Fruit fly (Drosophila melanogaster): Measurements from ENCODE around the gene wnd.
A peak's percentile ranks its signal among the peaks of the same experiment; 100 is the strongest.

Gene wnd

DNA sequence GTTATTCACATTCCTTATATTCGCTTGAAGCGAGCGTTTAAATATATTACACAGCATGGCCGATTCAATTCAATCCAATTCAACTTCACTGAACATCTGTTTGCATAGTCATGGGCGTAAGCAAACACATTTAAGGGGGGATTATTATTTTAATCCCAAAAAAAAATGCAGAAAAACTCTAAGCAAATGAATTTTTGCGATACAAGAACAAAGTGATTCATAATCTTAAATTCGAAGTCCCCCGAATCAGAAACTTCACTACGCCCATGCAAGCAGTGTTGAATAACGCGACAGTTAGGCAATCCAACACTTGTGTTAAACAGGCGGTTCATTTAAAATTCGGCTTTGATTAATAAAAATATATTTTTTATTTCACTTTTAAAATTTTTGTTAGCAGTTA lies 45.2 kb downstream of the wnd start, which contains the start of gene CG14100 (continued):
- TF ChIP-seq Med (GFP tag): peak; percentile 100
- peak; percentile 91 for TF ChIP-seq CG9797 (GFP tag; optimal IDR thresholded peaks at IDR 0.05)
- TF ChIP-seq D19A (tag; optimal IDR thresholded peaks at IDR 0.05): peak; percentile 98
- TF ChIP-seq CG7745 (tag; optimal IDR thresholded peaks at IDR 0.05): peak; percentile 99
- TF ChIP-seq Eip74EF (GFP tag; optimal IDR thresholded peaks at IDR 0.05): peak in 1 of 2 experiments; percentile 100
- TF ChIP-seq D (optimal IDR thresholded peaks at IDR 0.05): no peak
- TF ChIP-seq D (GFP tag; optimal IDR thresholded peaks at IDR 0.05): peak; percentile 100
- peak; percentile 52 for TF ChIP-seq HLHmδ (GFP tag; optimal IDR thresholded peaks at IDR 0.05)
- peak; percentile 46; the same call in 1 of the 2 replicates for TF ChIP-seq amos (GFP tag; IDR thresholded peaks at IDR 0.05; ENCODE audit: partially characterized antibody)
- peak; percentile 100 for TF ChIP-seq pum (GFP tag; optimal IDR thresholded peaks at IDR 0.05)
- TF ChIP-seq CG16779 (GFP tag; IDR thresholded peaks at IDR 0.05): peak; percentile 100
- TF ChIP-seq nmo (GFP tag; optimal IDR thresholded peaks at IDR 0.05): peak; percentile 100
- TF ChIP-seq CG12744 (GFP tag; optimal IDR thresholded peaks at IDR 0.05): peak; percentile 100
- TF ChIP-seq CG6791 (GFP tag; IDR thresholded peaks at IDR 0.05; ENCODE audit: partially characterized antibody): peak; percentile 38; the same call in 1 of the 3 replicates
- peak; percentile 100 for TF ChIP-seq CG31441 (GFP tag; IDR thresholded peaks at IDR 0.05)
- TF ChIP-seq Atf3 (GFP tag; optimal IDR thresholded peaks at IDR 0.05): peak; percentile 100
- TF ChIP-seq Sox100B (GFP tag; optimal IDR thresholded peaks at IDR 0.05): peak; percentile 100
- peak; percentile 100 for TF ChIP-seq CG17912 (GFP tag; optimal IDR thresholded peaks at IDR 0.05)
- peak; percentile 100 for TF ChIP-seq Ets65A (GFP tag)
- peak; percentile 100 for TF ChIP-seq CG32532 (GFP tag; IDR thresholded peaks at IDR 0.05)
- TF ChIP-seq lab (GFP tag; optimal IDR thresholded peaks at IDR 0.05): peak; percentile 100
- peak; percentile 100 for TF ChIP-seq odd (GFP tag; optimal IDR thresholded peaks at IDR 0.05)
- peak; percentile 100 for TF ChIP-seq Awh (GFP tag; IDR thresholded peaks at IDR 0.05)
- peak; percentile 100 for TF ChIP-seq slou (GFP tag; optimal IDR thresholded peaks at IDR 0.05)
- peak; percentile 94 for TF ChIP-seq CG3995 (GFP tag; optimal IDR thresholded peaks at IDR 0.05)
- TF ChIP-seq phol (tag; optimal IDR thresholded peaks at IDR 0.05): peak; percentile 100
- TF ChIP-seq Dref (GFP tag; IDR thresholded peaks at IDR 0.05): peak; percentile 69
- TF ChIP-seq zfh2 (GFP tag; optimal IDR thresholded peaks at IDR 0.05): peak; percentile 100
- peak; percentile 49; the same call in 1 of the 3 replicates for TF ChIP-seq CG34224 (GFP tag; IDR thresholded peaks at IDR 0.05; ENCODE audit: partially characterized antibody)
- peak; percentile 76; the same call in 2 of the 3 replicates for TF ChIP-seq Opbp (GFP tag; IDR thresholded peaks at IDR 0.05; ENCODE audit: partially characterized antibody)
- peak; percentile 100 for TF ChIP-seq dm (GFP tag; optimal IDR thresholded peaks at IDR 0.05)
- no peak for TF ChIP-seq hth (optimal IDR thresholded peaks at IDR 0.05)
- peak; percentile 100 for TF ChIP-seq trh (GFP tag; optimal IDR thresholded peaks at IDR 0.05)
- TF ChIP-seq fd102C (GFP tag; optimal IDR thresholded peaks at IDR 0.05): peak; percentile 99
- peak; percentile 70; the same call in 1 of the 2 replicates for TF ChIP-seq CG42726 (GFP tag; IDR thresholded peaks at IDR 0.05; ENCODE audit: partially characterized antibody)
- TF ChIP-seq gsb-n (tag; optimal IDR thresholded peaks at IDR 0.05): peak; percentile 100
- TF ChIP-seq chm (GFP tag; IDR thresholded peaks at IDR 0.05): peak; percentile 100
- TF ChIP-seq tup (GFP tag; optimal IDR thresholded peaks at IDR 0.05): peak; percentile 100
- peak; percentile 100 for TF ChIP-seq tx (GFP tag; optimal IDR thresholded peaks at IDR 0.05)
- no peak for TF ChIP-seq cad (GFP tag; optimal IDR thresholded peaks at IDR 0.05)
- TF ChIP-seq CG7357 (GFP tag; IDR thresholded peaks at IDR 0.05): peak; percentile 100
- TF ChIP-seq CG1024 (GFP tag; IDR thresholded peaks at IDR 0.05): peak; percentile 100
- TF ChIP-seq CG4360 (GFP tag; IDR thresholded peaks at IDR 0.05): peak; percentile 98
- TF ChIP-seq pho (GFP tag; optimal IDR thresholded peaks at IDR 0.05): peak; percentile 100
- TF ChIP-seq CG3847 (GFP tag; IDR thresholded peaks at IDR 0.05): peak; percentile 100
- TF ChIP-seq sc (optimal IDR thresholded peaks at IDR 0.05): no peak
- TF ChIP-seq sc (GFP tag; optimal IDR thresholded peaks at IDR 0.05): peak; percentile 100
- peak; percentile 100 for TF ChIP-seq Dbx (GFP tag; IDR thresholded peaks at IDR 0.05)
- peak; percentile 100 for TF ChIP-seq CG1647 (GFP tag; optimal IDR thresholded peaks at IDR 0.05)
- peak; percentile 100 for TF ChIP-seq unpg (GFP tag; optimal IDR thresholded peaks at IDR 0.05)
- peak; percentile 100 for TF ChIP-seq pb (GFP tag; optimal IDR thresholded peaks at IDR 0.05)

Measured in whole organism, embryonic.